Worm (Caenorhabditis elegans): ENCODE measurements around the gene E02H9.1.
"Not testable (repeated sequence)": the region's sequence is repeated elsewhere in the genome, so short reads cannot be mapped to it uniquely, and the experiment has no call there.

Gene E02H9.1

ce11 chrIII:2497270-2498201, 29.2 kb downstream of the E02H9.1 start:
- TF ChIP-seq snpc-1.2 (GFP tag; IDR thresholded peaks at IDR 0.05): peak; percentile 72
- peak; percentile 37; the same call in 1 of the 2 replicates for TF ChIP-seq T26A8.4 (GFP tag; IDR thresholded peaks at IDR 0.05)
- TF ChIP-seq Y75B8A.6 (GFP tag; IDR thresholded peaks at IDR 0.05): peak; percentile 98
- peak; percentile 80 for TF ChIP-seq tra-1 (GFP tag; IDR thresholded peaks at IDR 0.05)
- TF ChIP-seq madf-9 (GFP tag; conservative IDR thresholded peaks at IDR 0.05): peak; percentile 83
- TF ChIP-seq dmd-8 (GFP tag; IDR thresholded peaks at IDR 0.05): peak; percentile 95
- TF ChIP-seq Y105C5A.15 (GFP tag; IDR thresholded peaks at IDR 0.05): peak; percentile 96
- TF ChIP-seq F44E2.7 (GFP tag; IDR thresholded peaks at IDR 0.05): 0 out of 2 replicates have a peak, but pooled peaks have one; percentile 36
- TF ChIP-seq set-16 (GFP tag; IDR thresholded peaks at IDR 0.05): peak; percentile 49; the same call in 1 of the 2 replicates
- 0 out of 2 replicates have a peak, but pooled peaks have one; percentile 16 for TF ChIP-seq php-3 (GFP tag; IDR thresholded peaks at IDR 0.05)
- peak; percentile 70 to 98; a peak in 3 of 4 replicates for TF ChIP-seq madf-5 (GFP tag; IDR thresholded peaks at IDR 0.05)
- TF ChIP-seq mxl-2 (GFP tag; conservative IDR thresholded peaks at IDR 0.05): peak; percentile 74; the same call in 1 of the 2 replicates
- 0 out of 2 replicates have a peak, but pooled peaks have one; percentile 18 for TF ChIP-seq nhr-41 (GFP tag; IDR thresholded peaks at IDR 0.05)
- 0 out of 2 replicates have a peak, but pooled peaks have one; percentile 39 for TF ChIP-seq ZK337.2 (GFP tag; IDR thresholded peaks at IDR 0.05)
- peak; percentile 91 for TF ChIP-seq lim-7 (GFP tag; IDR thresholded peaks at IDR 0.05)
- peak; percentile 74 for TF ChIP-seq F26F4.8 (GFP tag; conservative IDR thresholded peaks at IDR 0.05)

ce11 chrIII:2499275-2499674, 31.0 kb downstream of the E02H9.1 start:
- TF ChIP-seq set-16 (GFP tag; IDR thresholded peaks at IDR 0.05): peak; percentile 45
- peak in 1 of 2 experiments; percentile 98; a peak in 2 of 4 replicates for TF ChIP-seq madf-5 (GFP tag; IDR thresholded peaks at IDR 0.05)
- peak; percentile 87 for TF ChIP-seq Y105C5A.15 (GFP tag; IDR thresholded peaks at IDR 0.05)
- peak; percentile 69; the same call in 1 of the 2 replicates for TF ChIP-seq pha-4 (GFP tag; IDR thresholded peaks at IDR 0.05)
- not testable (repeated sequence) for TF ChIP-seq pha-4 (tag; optimal IDR thresholded peaks at IDR 0.05)
- TF ChIP-seq lim-7 (GFP tag; IDR thresholded peaks at IDR 0.05): peak; percentile 94
- peak; percentile 84 for TF ChIP-seq F26F4.8 (GFP tag; conservative IDR thresholded peaks at IDR 0.05)
- 0 out of 2 replicates have a peak, but pooled peaks have one; percentile 20 for TF ChIP-seq vab-7 (GFP tag; IDR thresholded peaks at IDR 0.05)
- peak; percentile 71 for TF ChIP-seq mxl-2 (GFP tag; conservative IDR thresholded peaks at IDR 0.05)
- TF ChIP-seq php-3 (GFP tag; IDR thresholded peaks at IDR 0.05): peak; percentile 34; the same call in 1 of the 2 replicates
- TF ChIP-seq snpc-1.2 (GFP tag; IDR thresholded peaks at IDR 0.05): peak; percentile 69
- 0 out of 2 replicates have a peak, but pooled peaks have one; percentile 29 for TF ChIP-seq arid-1 (GFP tag; conservative IDR thresholded peaks at IDR 0.05)
- peak; percentile 83 for TF ChIP-seq tra-1 (GFP tag; IDR thresholded peaks at IDR 0.05)
- TF ChIP-seq dmd-8 (GFP tag; IDR thresholded peaks at IDR 0.05): peak; percentile 96
- peak; percentile 94; the same call in 1 of the 2 replicates for TF ChIP-seq Y75B8A.6 (GFP tag; IDR thresholded peaks at IDR 0.05)
- TF ChIP-seq F44E2.7 (GFP tag; IDR thresholded peaks at IDR 0.05): 0 out of 2 replicates have a peak, but pooled peaks have one; percentile 75
- peak; percentile 74 for TF ChIP-seq madf-9 (GFP tag; conservative IDR thresholded peaks at IDR 0.05)

- 0 out of 2 replicates have a peak, but pooled peaks have one; percentile 5 for TF ChIP-seq set-16 (GFP tag; IDR thresholded peaks at IDR 0.05)
Observed at ce11 chrIII:2500073-2500472, 31.8 kb downstream of the E02H9.1 start.

ce11 chrIII:2500636-2501035, 32.4 kb downstream of the E02H9.1 start:
- 0 out of 2 replicates have a peak, but pooled peaks have one; percentile 15 for TF ChIP-seq lim-7 (GFP tag; IDR thresholded peaks at IDR 0.05)

- 0 out of 2 replicates have a peak, but pooled peaks have one; percentile 48 for TF ChIP-seq snpc-1.2 (GFP tag; IDR thresholded peaks at IDR 0.05)
Observed at ce11 chrIII:2501377-2502019, 33.2 kb downstream of the E02H9.1 start.

- TF ChIP-seq hif-1 (tag; optimal IDR thresholded peaks at IDR 0.05): no peak
- no peak for TF ChIP-seq ceh-32 (tag; optimal IDR thresholded peaks at IDR 0.05; ENCODE audit: poor library complexity)
- TF ChIP-seq tag-97 (GFP tag; IDR thresholded peaks at IDR 0.05): no peak
- no peak for TF ChIP-seq lin-15B (tag; optimal IDR thresholded peaks at IDR 0.05)
- TF ChIP-seq dpl-1 (GFP tag; optimal IDR thresholded peaks at IDR 0.05): no peak
- TF ChIP-seq mep-1 (tag; optimal IDR thresholded peaks at IDR 0.05): no peak
- TF ChIP-seq nhr-111 (GFP tag; optimal IDR thresholded peaks at IDR 0.05): no peak
- TF ChIP-seq arid-1 (GFP tag; conservative IDR thresholded peaks at IDR 0.05): no peak
- no peak for TF ChIP-seq snpc-1.2 (GFP tag; IDR thresholded peaks at IDR 0.05)
- no peak for TF ChIP-seq madf-5 (GFP tag; IDR thresholded peaks at IDR 0.05)
- no peak for TF ChIP-seq ceh-62 (tag; optimal IDR thresholded peaks at IDR 0.05)
- no peak for TF ChIP-seq D1046.2 (GFP tag; IDR thresholded peaks at IDR 0.05)
Observed at ce11 chrIII:2506463-2506862, 38.2 kb downstream of the E02H9.1 start.
